Worm (Caenorhabditis elegans) whole organism, L1 larva: ENCODE data around the gene agr-1.

ENCODE experiments used
- C34B4.2 ChIP-seq: sonication (generic microtip); optimal IDR thresholded peaks from 2 replicates; lab custom pipeline; 2017; ENCODE audit warnings: mild to moderate bottlenecking, missing genetic modification characterization, missing compliant biosample characterization
- alr-1 ChIP-seq: fragments of 200-800 bp; sonication (Bioruptor generic); optimal IDR thresholded peaks from 2 replicates; lab custom pipeline; 2018; ENCODE audit warnings: borderline replicate concordance, mild to moderate bottlenecking, missing genetic modification characterization, missing compliant biosample characterization
- aly-2 ChIP-seq: fragments of 150-350 bp; optimal IDR thresholded peaks from 2 replicates; lab custom pipeline; 2014; ENCODE audit warnings: missing biosample characterization, missing genetic modification characterization
- blmp-1 ChIP-seq: fragments of 150-350 bp; optimal IDR thresholded peaks from 2 replicates; lab custom pipeline; 2014; ENCODE audit warnings: missing biosample characterization, missing genetic modification characterization
- ceh-8 ChIP-seq: fragments of 200-800 bp; sonication (Bioruptor generic); optimal IDR thresholded peaks from 2 replicates; lab custom pipeline; 2018; ENCODE audit warnings: mild to moderate bottlenecking, missing genetic modification characterization, moderate library complexity, missing compliant biosample characterization
- ceh-82 ChIP-seq, 3 experiments: fragments of 150-350 bp in 1 of 3; sonication (generic microtip) in 2 of 3; optimal IDR thresholded peaks; 2 replicates each; lab custom pipeline; 2014 to 2017; ENCODE audit warnings: missing biosample characterization in 3 of 3, missing genetic modification characterization in 3 of 3
- ceh-88 ChIP-seq: fragments of 200-800 bp; sonication (Bioruptor generic); IDR thresholded peaks from 2 replicates; pipeline ENCODE4 v1.3.6; 2022; ENCODE audit warnings: missing genetic modification characterization, missing compliant biosample characterization
- ceh-90 ChIP-seq: sonication (generic microtip); optimal IDR thresholded peaks from 2 replicates; lab custom pipeline; 2016; ENCODE audit warnings: missing genetic modification characterization, missing compliant biosample characterization
- ces-1 ChIP-seq: fragments of 150-350 bp; optimal IDR thresholded peaks from 2 replicates; lab custom pipeline; 2014; ENCODE audit warnings: missing biosample characterization, missing genetic modification reagents, missing genetic modification characterization
- dsc-1 ChIP-seq: sonication (generic microtip); optimal IDR thresholded peaks from 2 replicates; lab custom pipeline; 2016; ENCODE audit warnings: mild to moderate bottlenecking, missing genetic modification characterization, missing compliant biosample characterization
- efl-3 ChIP-seq: fragments of 200-800 bp; sonication (Bioruptor generic); optimal IDR thresholded peaks from 2 replicates; lab custom pipeline; 2018; ENCODE audit warnings: mild to moderate bottlenecking, missing genetic modification characterization, missing compliant biosample characterization
- egl-13 ChIP-seq: sonication (generic microtip); optimal IDR thresholded peaks from 2 replicates; lab custom pipeline; 2016; ENCODE audit warnings: missing genotype, missing genetic modification reagents, missing genetic modification characterization, missing compliant biosample characterization
- egl-27 ChIP-seq, 2 experiments: fragments of 150-350 bp in 1 of 2; sonication (generic microtip); optimal IDR thresholded peaks; 3 replicates each; lab custom pipeline; 2017 to 2018; ENCODE audit warnings: missing biosample characterization in 2 of 2, missing genetic modification characterization in 2 of 2, missing genetic modification reagents in 2 of 2
- ets-5 ChIP-seq: fragments of 200-800 bp; sonication (Bioruptor generic); IDR thresholded peaks from 2 replicates; pipeline ENCODE4 v1.3.6; 2022; ENCODE audit warnings: missing genetic modification characterization, missing compliant biosample characterization
- fkh-4 ChIP-seq: sonication (generic microtip); optimal IDR thresholded peaks from 2 replicates; lab custom pipeline; 2016; ENCODE audit warnings: missing compliant biosample characterization, missing genetic modification characterization, borderline replicate concordance
- fos-1 ChIP-seq: fragments of 150-350 bp; optimal IDR thresholded peaks from 2 replicates; lab custom pipeline; 2014; ENCODE audit warnings: missing biosample characterization, missing genetic modification characterization
- grh-1 ChIP-seq: fragments of 200-800 bp; sonication (Bioruptor generic); IDR thresholded peaks from 2 replicates; pipeline ENCODE4 v1.3.6; 2022; ENCODE audit warnings: missing genetic modification reagents, missing genetic modification characterization, missing compliant biosample characterization
- hlh-4 ChIP-seq: sonication (generic microtip); optimal IDR thresholded peaks from 2 replicates; lab custom pipeline; 2016; ENCODE audit warnings: mild to moderate bottlenecking, missing genetic modification characterization, missing compliant biosample characterization
- hpl-2 ChIP-seq: fragments of 150-350 bp; optimal IDR thresholded peaks from 2 replicates; lab custom pipeline; 2014; ENCODE audit warnings: missing biosample characterization, missing genetic modification reagents, missing genetic modification characterization
- isw-1 ChIP-seq: fragments of 200-800 bp; sonication (Bioruptor generic); IDR thresholded peaks from 2 replicates; pipeline ENCODE4 v1.3.6; 2022; ENCODE audit warnings: missing genetic modification characterization, missing compliant biosample characterization
- jun-1 ChIP-seq: fragments of 150-350 bp; optimal IDR thresholded peaks from 2 replicates; lab custom pipeline; 2014; ENCODE audit warnings: missing biosample characterization, missing genetic modification reagents, missing genetic modification characterization
- lin-13 ChIP-seq: fragments of 150-350 bp; optimal IDR thresholded peaks from 2 replicates; lab custom pipeline; 2014; ENCODE audit warnings: missing biosample characterization, missing genetic modification reagents, missing genetic modification characterization
- lin-14 ChIP-seq: fragments of 200-800 bp; sonication (Bioruptor generic); optimal IDR thresholded peaks from 2 replicates; lab custom pipeline; 2018; ENCODE audit warnings: mild to moderate bottlenecking, missing genetic modification characterization, moderate library complexity, missing compliant biosample characterization
- lin-15B ChIP-seq: fragments of 150-350 bp; sonication (generic microtip); optimal IDR thresholded peaks from 3 replicates; lab custom pipeline; 2014; ENCODE audit warnings: missing biosample characterization, missing genetic modification characterization
- lin-39 ChIP-seq: fragments of 150-350 bp; optimal IDR thresholded peaks from 2 replicates; lab custom pipeline; 2014; ENCODE audit warnings: missing biosample characterization, missing genetic modification reagents, missing genetic modification characterization
- lir-3 ChIP-seq: sonication (generic microtip); optimal IDR thresholded peaks from 2 replicates; lab custom pipeline; 2016; ENCODE audit warnings: mild to moderate bottlenecking, missing genetic modification characterization, moderate library complexity, missing compliant biosample characterization; ENCODE audit not compliant: poor library complexity
- lsy-2 ChIP-seq, 2 experiments: fragments of 150-350 bp; optimal IDR thresholded peaks; 2 replicates each; lab custom pipeline; 2014; ENCODE audit warnings: missing biosample characterization in 2 of 2, missing genetic modification characterization in 2 of 2
- mab-9 ChIP-seq: fragments of 200-800 bp; sonication (Bioruptor generic); IDR thresholded peaks from 2 replicates; pipeline ENCODE4 v1.3.6; 2022; ENCODE audit warnings: missing genetic modification reagents, missing genetic modification characterization, missing compliant biosample characterization
- mep-1 ChIP-seq: fragments of 150-350 bp; optimal IDR thresholded peaks from 2 replicates; lab custom pipeline; 2014; ENCODE audit warnings: missing biosample characterization, missing genetic modification characterization
- nhr-11 ChIP-seq: fragments of 150-350 bp; optimal IDR thresholded peaks from 2 replicates; lab custom pipeline; 2014; ENCODE audit warnings: missing biosample characterization, missing genetic modification characterization
- nhr-12 ChIP-seq: sonication (generic microtip); optimal IDR thresholded peaks from 2 replicates; lab custom pipeline; 2017; ENCODE audit warnings: missing biosample characterization, missing genetic modification characterization
- nhr-19 ChIP-seq: fragments of 200-800 bp; sonication (Bioruptor generic); conservative IDR thresholded peaks from 2 replicates; pipeline ENCODE4 v1.3.6; 2022; ENCODE audit warnings: missing genetic modification characterization, missing compliant biosample characterization
- nhr-237 ChIP-seq: fragments of 150-350 bp; optimal IDR thresholded peaks from 2 replicates; lab custom pipeline; 2014; ENCODE audit warnings: missing biosample characterization, missing genetic modification characterization
- nhr-28 ChIP-seq: fragments of 150-350 bp; optimal IDR thresholded peaks from 2 replicates; lab custom pipeline; 2014; ENCODE audit warnings: missing biosample characterization, missing genetic modification characterization
- nhr-47 ChIP-seq: sonication (generic microtip); optimal IDR thresholded peaks from 2 replicates; lab custom pipeline; 2016; ENCODE audit warnings: mild to moderate bottlenecking, missing genetic modification characterization, moderate library complexity, missing compliant biosample characterization
- nhr-76 ChIP-seq: sonication (generic microtip); optimal IDR thresholded peaks from 2 replicates; lab custom pipeline; 2017; ENCODE audit warnings: missing biosample characterization, missing genetic modification characterization
- nhr-77 ChIP-seq: fragments of 150-350 bp; optimal IDR thresholded peaks from 2 replicates; lab custom pipeline; 2014; ENCODE audit warnings: missing biosample characterization, missing genetic modification characterization
- nhr-85 ChIP-seq: sonication (generic microtip); peaks from one replicate; lab custom pipeline; 2016; ENCODE audit warnings: missing genetic modification characterization, inconsistent platforms, missing compliant biosample characterization
- nhr-90 ChIP-seq: sonication (generic microtip); optimal IDR thresholded peaks from 2 replicates; lab custom pipeline; 2016; ENCODE audit warnings: mild to moderate bottlenecking, missing genetic modification characterization, missing compliant biosample characterization; ENCODE audit not compliant: poor library complexity
- snpc-4 ChIP-seq: fragments of 150-350 bp; optimal IDR thresholded peaks from 2 replicates; lab custom pipeline; 2014; ENCODE audit warnings: missing biosample characterization, missing genetic modification characterization
- snu-23 ChIP-seq: sonication (generic microtip); optimal IDR thresholded peaks from 2 replicates; lab custom pipeline; 2016; ENCODE audit warnings: missing genetic modification characterization, missing compliant biosample characterization
- sox-4 ChIP-seq: sonication (generic microtip); optimal IDR thresholded peaks from 2 replicates; lab custom pipeline; 2016; ENCODE audit warnings: missing genetic modification characterization, missing compliant biosample characterization
- sup-37 ChIP-seq: fragments of 200-800 bp; sonication (Bioruptor generic); optimal IDR thresholded peaks from 2 replicates; lab custom pipeline; 2018; ENCODE audit warnings: mild to moderate bottlenecking, missing genetic modification characterization, missing compliant biosample characterization
- swsn-7 ChIP-seq: sonication (generic microtip); optimal IDR thresholded peaks from 2 replicates; lab custom pipeline; 2016; ENCODE audit warnings: missing genetic modification characterization, missing compliant biosample characterization
- tlp-1 ChIP-seq: fragments of 150-350 bp; optimal IDR thresholded peaks from 2 replicates; lab custom pipeline; 2014; ENCODE audit warnings: missing biosample characterization, missing genetic modification characterization
- unc-130 ChIP-seq: fragments of 150-350 bp; optimal IDR thresholded peaks from 2 replicates; lab custom pipeline; 2017; ENCODE audit warnings: missing biosample characterization, missing genetic modification characterization, inconsistent platforms
- unc-30 ChIP-seq: sonication (generic microtip); optimal IDR thresholded peaks from 2 replicates; lab custom pipeline; 2017; ENCODE audit warnings: missing biosample characterization, missing genetic modification characterization
- unc-62 ChIP-seq: fragments of 150-350 bp; optimal IDR thresholded peaks from 2 replicates; lab custom pipeline; 2014; ENCODE audit warnings: missing biosample characterization, missing genetic modification reagents, missing genetic modification characterization
- unc-86 ChIP-seq: sonication (generic microtip); optimal IDR thresholded peaks from 2 replicates; lab custom pipeline; 2016; ENCODE audit warnings: missing genetic modification characterization, missing compliant biosample characterization
- vab-15 ChIP-seq: sonication (generic microtip); optimal IDR thresholded peaks from 2 replicates; lab custom pipeline; 2017; ENCODE audit warnings: missing genotype, mild to moderate bottlenecking, missing genetic modification characterization, missing compliant biosample characterization
- xbp-1 ChIP-seq: sonication (generic microtip); optimal IDR thresholded peaks from 2 replicates; lab custom pipeline; 2016; ENCODE audit warnings: missing genetic modification characterization, missing compliant biosample characterization
- zag-1 ChIP-seq: fragments of 150-350 bp; optimal IDR thresholded peaks from 2 replicates; lab custom pipeline; 2014; ENCODE audit warnings: missing biosample characterization, missing genetic modification characterization
- ztf-11 ChIP-seq, 2 experiments: sonication (generic microtip); optimal IDR thresholded peaks; 2 replicates each; lab custom pipeline; 2016 to 2017; ENCODE audit warnings: missing genetic modification characterization in 2 of 2, missing biosample characterization in 1 of 2, missing compliant biosample characterization in 1 of 2
- ztf-4 ChIP-seq: fragments of 150-350 bp; optimal IDR thresholded peaks from 2 replicates; lab custom pipeline; 2014; ENCODE audit warnings: missing biosample characterization, missing genetic modification characterization

Gene agr-1

ce11 chrII:6821118-6821517 lies 46.1 kb upstream of the agr-1 start (continued):
- TF ChIP-seq lir-3 (tag; lab: Kevin White, UChicago) = no peak
- no peak for TF ChIP-seq nhr-11
- TF ChIP-seq nhr-85 (tag; lab: Kevin White, UChicago) = peak; percentile 96
- peak; percentile 37 for TF ChIP-seq grh-1
- TF ChIP-seq lin-39 (tag; lab: Kevin White, UChicago) = no peak
- no peak for TF ChIP-seq zag-1
- TF ChIP-seq unc-130 (tag; lab: Kevin White, UChicago) = peak; percentile 47
- no peak for TF ChIP-seq nhr-28 (tag; lab: Kevin White, UChicago)
- TF ChIP-seq jun-1 (tag; lab: Kevin White, UChicago) = no peak
- no peak for TF ChIP-seq lin-13 (GFP tag; lab: Kevin White, UChicago)
- TF ChIP-seq ceh-82 (tag; optimal IDR thresholded peaks at IDR 0.05; lab: Kevin White, UChicago) = no peak
- TF ChIP-seq tlp-1 (tag; lab: Kevin White, UChicago) = no peak
- no peak for TF ChIP-seq ztf-11 (tag; optimal IDR thresholded peaks at IDR 0.05; lab: Kevin White, UChicago)
- TF ChIP-seq ceh-8 (GFP tag; lab: Kevin White, UChicago) = no peak
- no peak for TF ChIP-seq nhr-12
- TF ChIP-seq xbp-1 (tag; lab: Kevin White, UChicago) = no peak
- no peak for TF ChIP-seq nhr-19 (GFP tag; lab: Robert Waterston, UW)
- TF ChIP-seq nhr-90 (tag; lab: Kevin White, UChicago) = no peak
- no peak for TF ChIP-seq hlh-4 (tag; lab: Kevin White, UChicago)
- peak; percentile 37 for TF ChIP-seq snu-23 (GFP tag; lab: Kevin White, UChicago)
- TF ChIP-seq unc-86 (tag; lab: Kevin White, UChicago) = no peak
- peak; percentile 51 for TF ChIP-seq mep-1 (tag; lab: Kevin White, UChicago)
- no peak for TF ChIP-seq nhr-47
- TF ChIP-seq vab-15 (tag; lab: Kevin White, UChicago) = no peak
- TF ChIP-seq nhr-77 (tag; lab: Kevin White, UChicago) = peak; percentile 8
- TF ChIP-seq egl-13 (tag; lab: Kevin White, UChicago) = no peak
- no peak for TF ChIP-seq swsn-7
- no peak for TF ChIP-seq egl-27 (tag; optimal IDR thresholded peaks at IDR 0.05; lab: Kevin White, UChicago)
- no peak for TF ChIP-seq ztf-4 (tag; lab: Kevin White, UChicago)
- no peak for TF ChIP-seq ceh-88
- TF ChIP-seq lin-14 = peak; percentile 78
- TF ChIP-seq nhr-76 (tag; lab: Kevin White, UChicago) = no peak
- no peak for TF ChIP-seq sup-37 (GFP tag; lab: Kevin White, UChicago)
- peak; percentile 88 for TF ChIP-seq blmp-1 (tag; lab: Kevin White, UChicago)
- no peak for TF ChIP-seq ets-5 (GFP tag; lab: Robert Waterston, UW)
- TF ChIP-seq C34B4.2 (tag; lab: Kevin White, UChicago) = no peak
- no peak for TF ChIP-seq lin-15B
- TF ChIP-seq fkh-4 (tag; lab: Kevin White, UChicago) = no peak
- TF ChIP-seq unc-62 (GFP tag; lab: Kevin White, UChicago) = no peak
- TF ChIP-seq ceh-90 (tag; lab: Kevin White, UChicago) = no peak
- no peak for TF ChIP-seq efl-3 (GFP tag; lab: Kevin White, UChicago)
- TF ChIP-seq sox-4 = no peak
- TF ChIP-seq nhr-237 (tag; lab: Kevin White, UChicago) = no peak
- no peak for TF ChIP-seq aly-2
- no peak for TF ChIP-seq hpl-2 (GFP tag; lab: Kevin White, UChicago)
- TF ChIP-seq snpc-4 (tag; lab: Kevin White, UChicago) = no peak
- no peak for TF ChIP-seq alr-1 (tag; lab: Kevin White, UChicago)
- TF ChIP-seq isw-1 (GFP tag; lab: Robert Waterston, UW) = no peak
- no peak for TF ChIP-seq fos-1 (tag; lab: Kevin White, UChicago)
- TF ChIP-seq ces-1 (GFP tag; lab: Kevin White, UChicago) = no peak
- no peak for TF ChIP-seq dsc-1 (tag; lab: Kevin White, UChicago)
- TF ChIP-seq mab-9 (GFP tag; lab: Robert Waterston, UW) = no peak
- no peak for TF ChIP-seq unc-30 (tag; lab: Kevin White, UChicago)
- peak in 1 of 2 experiments; percentile 59 for TF ChIP-seq lsy-2 (tag; optimal IDR thresholded peaks at IDR 0.05; lab: Kevin White, UChicago)
